Worm (Caenorhabditis elegans): Measurements from ENCODE around the gene M04D8.5.

The M04D8.5 gene

ce11 chrIII:10033881-10034280 is 768 bp upstream of the M04D8.5 start, which contains the start of gene M04D8.8:
Gene M04D8.8 (plus strand): TSS chrIII:10034181.
- TF ChIP-seq F13C5.2 (tag; optimal IDR thresholded peaks at IDR 0.05) (no peak), pes-1 (GFP tag; IDR thresholded peaks at IDR 0.05) (no peak), ceh-13 (GFP tag; optimal IDR thresholded peaks at IDR 0.05) (no peak), sea-1 (GFP tag; conservative IDR thresholded peaks at IDR 0.05) (no peak), B0310.2 (tag; optimal IDR thresholded peaks at IDR 0.05) (no peak), tbx-11 (GFP tag; IDR thresholded peaks at IDR 0.05) (no peak), aly-1 (tag; optimal IDR thresholded peaks at IDR 0.05) (no peak), tbx-37 (GFP tag; conservative IDR thresholded peaks at IDR 0.05) (no peak), scrt-1 (GFP tag; IDR thresholded peaks at IDR 0.05) (no peak), hnd-1 (tag; optimal IDR thresholded peaks at IDR 0.05) (no peak), flt-1 (GFP tag; IDR thresholded peaks at IDR 0.05) (no peak), tra-4 (tag; optimal IDR thresholded peaks at IDR 0.05) (no peak), ets-7 (tag; optimal IDR thresholded peaks at IDR 0.05) (no peak), ceh-36 (tag; optimal IDR thresholded peaks at IDR 0.05) (no peak), hmg-4 (GFP tag; optimal IDR thresholded peaks at IDR 0.05) (no peak), hmbx-1 (tag; optimal IDR thresholded peaks at IDR 0.05) (no peak), ama-1 (optimal IDR thresholded peaks at IDR 0.05) (no peak)

- no peak for TF ChIP-seq hmg-4 (GFP tag; optimal IDR thresholded peaks at IDR 0.05)
- no peak for TF ChIP-seq ama-1 (optimal IDR thresholded peaks at IDR 0.05)
- no peak for TF ChIP-seq ceh-36 (tag; optimal IDR thresholded peaks at IDR 0.05)
- TF ChIP-seq aly-1 (tag; optimal IDR thresholded peaks at IDR 0.05) = no peak
- TF ChIP-seq scrt-1 (GFP tag; IDR thresholded peaks at IDR 0.05) = no peak
- no peak for TF ChIP-seq tbx-37 (GFP tag; conservative IDR thresholded peaks at IDR 0.05)
Observed at ce11 chrIII:10030549-10030948, 2.6 kb downstream of the M04D8.5 start, which contains the start of gene M04D8.4. Gene M04D8.4 (minus strand): TSS chrIII:10030649.

- no peak for TF ChIP-seq pes-1 (GFP tag; IDR thresholded peaks at IDR 0.05)
- no peak for TF ChIP-seq ama-1 (optimal IDR thresholded peaks at IDR 0.05)
- no peak for TF ChIP-seq flt-1 (GFP tag; IDR thresholded peaks at IDR 0.05)
- TF ChIP-seq hnd-1 (tag; optimal IDR thresholded peaks at IDR 0.05) = no peak
- no peak for TF ChIP-seq tbx-11 (GFP tag; IDR thresholded peaks at IDR 0.05)
- no peak for TF ChIP-seq ceh-36 (tag; optimal IDR thresholded peaks at IDR 0.05)
- TF ChIP-seq tbx-37 (GFP tag; conservative IDR thresholded peaks at IDR 0.05) = no peak
- no peak for TF ChIP-seq aly-1 (tag; optimal IDR thresholded peaks at IDR 0.05)
- TF ChIP-seq sea-1 (GFP tag; conservative IDR thresholded peaks at IDR 0.05) = no peak
- TF ChIP-seq ceh-13 (GFP tag; optimal IDR thresholded peaks at IDR 0.05) = no peak
- TF ChIP-seq scrt-1 (GFP tag; IDR thresholded peaks at IDR 0.05) = no peak
- no peak for TF ChIP-seq B0310.2 (tag; optimal IDR thresholded peaks at IDR 0.05)
- TF ChIP-seq F13C5.2 (tag; optimal IDR thresholded peaks at IDR 0.05) = no peak
Observed at ce11 chrIII:10027947-10028346, 5.2 kb downstream of the M04D8.5 start, which contains the start of gene ins-23. Gene ins-23 (plus strand): TSS chrIII:10028247.

DNA sequence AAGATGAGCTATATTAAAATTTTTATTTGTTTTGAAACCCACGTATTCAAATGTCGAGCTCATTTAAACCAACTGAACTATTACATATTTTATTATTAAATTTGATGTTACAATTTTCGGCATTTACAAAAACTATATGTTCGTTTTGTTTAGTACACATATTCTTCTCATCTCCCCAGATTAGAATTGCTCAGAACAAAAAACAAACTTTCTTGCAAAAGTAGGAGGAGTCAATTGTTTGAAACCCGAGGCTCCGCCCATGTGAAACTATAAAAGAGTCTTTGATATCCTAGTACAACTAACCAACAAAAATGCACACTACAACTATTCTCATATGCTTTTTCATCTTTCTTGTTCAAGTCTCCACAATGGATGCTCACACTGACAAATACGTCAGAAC is 7.1 kb downstream of the M04D8.5 start, which contains the start of gene ins-22:
Gene ins-22, plus strand, starts transcription at position 301 of the 400 bp plus-strand sequence.
- TF ChIP-seq aly-1 (tag; optimal IDR thresholded peaks at IDR 0.05) = no peak
- TF ChIP-seq B0310.2 (tag; optimal IDR thresholded peaks at IDR 0.05) = no peak
- TF ChIP-seq hmbx-1 (tag; optimal IDR thresholded peaks at IDR 0.05) = no peak
- no peak for TF ChIP-seq ceh-36 (tag; optimal IDR thresholded peaks at IDR 0.05)

ce11 chrIII:10023452-10023851 is 9.7 kb downstream of the M04D8.5 start, which contains the start of gene ins-21:
Gene ins-21 (plus strand): TSS chrIII:10023752.
- TF ChIP-seq hnd-1 (tag; optimal IDR thresholded peaks at IDR 0.05) = no peak
- no peak for TF ChIP-seq sea-1 (GFP tag; conservative IDR thresholded peaks at IDR 0.05)
- no peak for TF ChIP-seq tbx-37 (GFP tag; conservative IDR thresholded peaks at IDR 0.05)
- no peak for TF ChIP-seq pes-1 (GFP tag; IDR thresholded peaks at IDR 0.05)
- TF ChIP-seq ets-7 (tag; optimal IDR thresholded peaks at IDR 0.05) = no peak
- TF ChIP-seq hmbx-1 (tag; optimal IDR thresholded peaks at IDR 0.05) = no peak
- TF ChIP-seq B0310.2 (tag; optimal IDR thresholded peaks at IDR 0.05) = no peak
- no peak for TF ChIP-seq F13C5.2 (tag; optimal IDR thresholded peaks at IDR 0.05)

- no peak for TF ChIP-seq ama-1 (optimal IDR thresholded peaks at IDR 0.05)
- TF ChIP-seq ets-7 (tag; optimal IDR thresholded peaks at IDR 0.05) = no peak
- no peak for TF ChIP-seq hmg-4 (GFP tag; optimal IDR thresholded peaks at IDR 0.05)
- TF ChIP-seq sea-1 (GFP tag; conservative IDR thresholded peaks at IDR 0.05) = no peak
- no peak for TF ChIP-seq tbx-37 (GFP tag; conservative IDR thresholded peaks at IDR 0.05)
- TF ChIP-seq tra-4 (tag; optimal IDR thresholded peaks at IDR 0.05) = no peak
- TF ChIP-seq tbx-11 (GFP tag; IDR thresholded peaks at IDR 0.05) = no peak
- TF ChIP-seq pes-1 (GFP tag; IDR thresholded peaks at IDR 0.05) = no peak
- no peak for TF ChIP-seq hnd-1 (tag; optimal IDR thresholded peaks at IDR 0.05)
- TF ChIP-seq flt-1 (GFP tag; IDR thresholded peaks at IDR 0.05) = no peak
- TF ChIP-seq B0310.2 (tag; optimal IDR thresholded peaks at IDR 0.05) = no peak
- TF ChIP-seq ceh-13 (GFP tag; optimal IDR thresholded peaks at IDR 0.05) = no peak
- TF ChIP-seq hmbx-1 (tag; optimal IDR thresholded peaks at IDR 0.05) = no peak
- no peak for TF ChIP-seq aly-1 (tag; optimal IDR thresholded peaks at IDR 0.05)
Observed at ce11 chrIII:10018007-10018406, 15.1 kb downstream of the M04D8.5 start.

ce11 chrIII:10016413-10017051 is 16.6 kb downstream of the M04D8.5 start, which contains the start of gene rgs-1:
Gene rgs-1 (minus strand): TSS chrIII:10016558.
- TF ChIP-seq scrt-1 (GFP tag; IDR thresholded peaks at IDR 0.05) = no peak
- TF ChIP-seq F13C5.2 (tag; optimal IDR thresholded peaks at IDR 0.05) = peak; percentile 17
- TF ChIP-seq hnd-1 (tag; optimal IDR thresholded peaks at IDR 0.05) = no peak

DNA sequence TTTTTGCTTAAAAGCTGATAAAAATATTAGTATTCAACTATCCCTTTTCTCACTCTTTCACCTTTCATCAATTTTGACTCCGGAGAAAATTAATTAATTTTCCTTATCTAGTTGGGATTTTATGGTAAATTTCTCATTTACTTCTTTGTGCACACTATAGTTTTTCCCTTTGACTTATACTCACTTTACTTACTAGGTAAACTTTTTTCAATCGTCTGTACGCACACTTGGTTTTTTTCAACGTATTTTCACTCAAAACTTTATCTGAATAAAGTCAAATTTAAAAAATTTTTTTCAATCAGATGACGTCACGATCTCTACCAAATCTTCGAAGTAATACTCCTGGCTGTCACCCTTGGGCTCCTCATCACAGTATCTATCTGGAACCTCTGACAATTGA is 21.0 kb downstream of the M04D8.5 start, which contains the start of gene C05B5.16:
Gene C05B5.16, plus strand, starts transcription at position 301 of the 400 bp plus-strand sequence.
- no peak for TF ChIP-seq ceh-36 (tag; optimal IDR thresholded peaks at IDR 0.05)
- TF ChIP-seq tra-4 (tag; optimal IDR thresholded peaks at IDR 0.05) = no peak
- no peak for TF ChIP-seq scrt-1 (GFP tag; IDR thresholded peaks at IDR 0.05)
- TF ChIP-seq F13C5.2 (tag; optimal IDR thresholded peaks at IDR 0.05) = no peak
- TF ChIP-seq tbx-37 (GFP tag; conservative IDR thresholded peaks at IDR 0.05) = no peak
- TF ChIP-seq ama-1 (optimal IDR thresholded peaks at IDR 0.05) = no peak
- no peak for TF ChIP-seq hmbx-1 (tag; optimal IDR thresholded peaks at IDR 0.05)
- TF ChIP-seq flt-1 (GFP tag; IDR thresholded peaks at IDR 0.05) = no peak
- TF ChIP-seq sea-1 (GFP tag; conservative IDR thresholded peaks at IDR 0.05) = no peak
- no peak for TF ChIP-seq aly-1 (tag; optimal IDR thresholded peaks at IDR 0.05)
- TF ChIP-seq hnd-1 (tag; optimal IDR thresholded peaks at IDR 0.05) = no peak
- TF ChIP-seq ets-7 (tag; optimal IDR thresholded peaks at IDR 0.05) = no peak
- TF ChIP-seq tbx-11 (GFP tag; IDR thresholded peaks at IDR 0.05) = no peak
- TF ChIP-seq pes-1 (GFP tag; IDR thresholded peaks at IDR 0.05) = no peak
- TF ChIP-seq ceh-13 (GFP tag; optimal IDR thresholded peaks at IDR 0.05) = no peak
